Fruit fly (Drosophila melanogaster): Measurements from ENCODE around the gene dac.

The dac gene

dm6 chr2L:16535071-16535581, 49.3 kb upstream of the dac start (continued):
- TF ChIP-seq CG31365 (tag; optimal IDR thresholded peaks at IDR 0.05) (no peak), CG12942 (GFP tag; optimal IDR thresholded peaks at IDR 0.05) (no peak), CG7745 (tag; optimal IDR thresholded peaks at IDR 0.05) (no peak), maf-S (GFP tag; optimal IDR thresholded peaks at IDR 0.05) (peak; percentile 59), CG4424 (GFP tag; optimal IDR thresholded peaks at IDR 0.05) (peak; percentile 54), BtbVII (GFP tag; optimal IDR thresholded peaks at IDR 0.05) (peak; percentile 44), Doc2 (GFP tag; IDR thresholded peaks at IDR 0.05) (no peak), Gsc (GFP tag; IDR thresholded peaks at IDR 0.05) (no peak), lilli (GFP tag; optimal IDR thresholded peaks at IDR 0.05) (peak; percentile 89), GATAe (GFP tag; conservative IDR thresholded peaks at IDR 0.05) (no peak), pita (GFP tag; optimal IDR thresholded peaks at IDR 0.05) (no peak), nmo (GFP tag; optimal IDR thresholded peaks at IDR 0.05) (peak; percentile 83), Camta (GFP tag; optimal IDR thresholded peaks at IDR 0.05) (peak; percentile 67), HmgD (GFP tag; optimal IDR thresholded peaks at IDR 0.05) (no peak), CG7928 (GFP tag; optimal IDR thresholded peaks at IDR 0.05) (peak; percentile 34), Dip2 (GFP tag; IDR thresholded peaks at IDR 0.05) (no peak), Hr3 (GFP tag; optimal IDR thresholded peaks at IDR 0.05) (peak; percentile 52), Hsf (GFP tag; optimal IDR thresholded peaks at IDR 0.05) (peak; percentile 80), pb (GFP tag; optimal IDR thresholded peaks at IDR 0.05) (peak; percentile 74), bigmax (GFP tag; optimal IDR thresholded peaks at IDR 0.05) (no peak), CG6175 (GFP tag; IDR thresholded peaks at IDR 0.05) (no peak), sim (GFP tag; IDR thresholded peaks at IDR 0.05) (no peak), tna (GFP tag; IDR thresholded peaks at IDR 0.05; ENCODE audit: partially characterized antibody) (no peak), pzg (GFP tag; optimal IDR thresholded peaks at IDR 0.05) (no peak), H2.0 (GFP tag; IDR thresholded peaks at IDR 0.05) (no peak), CG14441 (GFP tag; IDR thresholded peaks at IDR 0.05) (peak; percentile 51), slp2 (GFP tag; optimal IDR thresholded peaks at IDR 0.05) (peak; percentile 59), CG7556 (GFP tag; optimal IDR thresholded peaks at IDR 0.05) (peak; percentile 68), CG10462 (GFP tag; optimal IDR thresholded peaks at IDR 0.05) (no peak), CG14667 (GFP tag; IDR thresholded peaks at IDR 0.05) (no peak), vnd (GFP tag; IDR thresholded peaks at IDR 0.05; ENCODE audit: partially characterized antibody) (no peak), Lpt (GFP tag; optimal IDR thresholded peaks at IDR 0.05) (no peak), Mrtf (GFP tag; IDR thresholded peaks at IDR 0.05) (no peak), NfI (GFP tag; optimal IDR thresholded peaks at IDR 0.05) (peak; percentile 84), CG9437 (GFP tag; optimal IDR thresholded peaks at IDR 0.05) (peak; percentile 51), CG4360 (GFP tag; IDR thresholded peaks at IDR 0.05) (peak; percentile 1; the same call in 1 of the 2 replicates), CG9797 (GFP tag; optimal IDR thresholded peaks at IDR 0.05) (no peak), nerfin-1 (tag; optimal IDR thresholded peaks at IDR 0.05) (peak; percentile 40), CG2889 (GFP tag; IDR thresholded peaks at IDR 0.05) (0 out of 3 replicates have a peak, but pooled peaks have one; percentile 9), ATbp (GFP tag; optimal IDR thresholded peaks at IDR 0.05) (peak; percentile 24), CG2202 (tag; optimal IDR thresholded peaks at IDR 0.05) (no peak), Sry-δ (GFP tag; optimal IDR thresholded peaks at IDR 0.05) (no peak), dmrt99B (tag; optimal IDR thresholded peaks at IDR 0.05) (peak; percentile 89), CG8089 (GFP tag; optimal IDR thresholded peaks at IDR 0.05) (peak; percentile 56), CG34376 (GFP tag; optimal IDR thresholded peaks at IDR 0.05) (peak; percentile 61), twi (tag; optimal IDR thresholded peaks at IDR 0.05) (peak; percentile 27), CG8924 (tag; optimal IDR thresholded peaks at IDR 0.05) (peak; percentile 78), CG1792 (GFP tag; optimal IDR thresholded peaks at IDR 0.05) (peak; percentile 61), Fer3 (tag; optimal IDR thresholded peaks at IDR 0.05) (peak; percentile 76), ftz-f1 (GFP tag; optimal IDR thresholded peaks at IDR 0.05) (no peak), mam (GFP tag; optimal IDR thresholded peaks at IDR 0.05) (peak; percentile 86), CG8388 (GFP tag; optimal IDR thresholded peaks at IDR 0.05) (peak; percentile 86)

Data from whole organism, embryonic.